Fruit fly (Drosophila melanogaster) Kc167 (cell line): ENCODE measurements around the gene CG5577.

Experiments
- Myc ChIP-seq: fragments of >200 bp; optimal IDR thresholded peaks from 2 replicates; lab custom pipeline; 2017; ENCODE audit warnings: missing external identifiers
- Sin3A ChIP-seq: fragments of >200 bp; optimal IDR thresholded peaks from 2 replicates; lab custom pipeline; 2018; ENCODE audit warnings: missing external identifiers
- h ChIP-seq: fragments of >200 bp; optimal IDR thresholded peaks from 3 replicates; lab custom pipeline; 2018; ENCODE audit warnings: missing external identifiers
- insv ChIP-seq: fragments of >200 bp; optimal IDR thresholded peaks from 3 replicates; lab custom pipeline; 2018; ENCODE audit warnings: missing external identifiers
- psq ChIP-seq: fragments of >200 bp; optimal IDR thresholded peaks from 2 replicates; lab custom pipeline; 2017; ENCODE audit warnings: missing external identifiers
- ttk ChIP-seq: sonication (Bioruptor generic); optimal IDR thresholded peaks from 2 replicates; lab custom pipeline; 2017; ENCODE audit warnings: missing external identifiers

Gene CG5577

DNA sequence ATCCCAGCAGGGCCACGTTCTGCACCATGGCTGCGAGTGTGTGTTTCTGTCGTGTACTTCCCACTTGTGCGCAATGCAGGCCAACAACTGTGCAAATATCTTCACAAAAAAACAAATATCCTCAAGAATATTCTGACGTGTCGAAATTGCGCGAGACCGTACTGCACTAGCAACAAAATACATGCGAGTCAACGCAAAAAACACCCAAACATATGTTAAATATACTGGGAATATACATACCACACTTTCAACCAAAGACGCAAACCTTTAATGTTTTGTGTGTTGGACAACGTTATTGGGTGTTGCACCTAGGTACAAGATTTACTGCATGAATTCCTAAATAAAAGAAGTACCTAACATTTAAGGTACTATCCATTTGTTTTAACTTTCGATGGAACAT is 39.1 kb downstream of the CG5577 start, which contains the start of gene NUCB1:
TSS of gene NUCB1 (minus strand) at position 173 of the 400 bp plus-strand sequence.
- TF ChIP-seq Myc (lab: Kevin White, UChicago) (no peak), psq (lab: Kevin White, UChicago) (no peak), ttk (lab: Kevin White, UChicago) (no peak), insv (lab: Kevin White, UChicago) (no peak), h (lab: Kevin White, UChicago) (no peak)

DNA sequence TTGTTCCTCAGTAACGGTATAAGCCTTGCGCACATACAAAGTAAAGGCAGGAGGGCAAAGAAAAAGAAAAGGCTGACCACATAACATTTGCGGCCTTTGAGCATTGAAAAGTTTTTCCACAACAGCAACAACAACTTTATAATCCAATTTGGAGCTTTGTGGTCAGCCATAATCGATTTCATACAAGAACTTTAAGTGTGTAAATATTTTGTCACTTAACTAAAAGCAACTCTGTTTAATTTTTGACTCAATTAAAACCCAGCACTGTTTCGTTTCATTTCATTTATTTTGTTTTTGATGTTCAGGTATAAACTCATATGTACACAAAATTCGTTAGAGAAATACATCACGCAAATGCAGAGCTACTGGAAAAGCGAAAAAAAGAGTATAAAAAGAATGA is 43.7 kb downstream of the CG5577 start, which contains the start of gene CG42816:
TSS of gene CG42816 (minus strand) at position 101 of the 400 bp plus-strand sequence.
- TF ChIP-seq Myc (lab: Kevin White, UChicago), result no peak
- TF ChIP-seq Sin3A, result no peak
- no peak for TF ChIP-seq psq (lab: Kevin White, UChicago)
- no peak for TF ChIP-seq ttk (lab: Kevin White, UChicago)
- TF ChIP-seq insv (lab: Kevin White, UChicago), result no peak
- TF ChIP-seq h (lab: Kevin White, UChicago), result no peak

DNA sequence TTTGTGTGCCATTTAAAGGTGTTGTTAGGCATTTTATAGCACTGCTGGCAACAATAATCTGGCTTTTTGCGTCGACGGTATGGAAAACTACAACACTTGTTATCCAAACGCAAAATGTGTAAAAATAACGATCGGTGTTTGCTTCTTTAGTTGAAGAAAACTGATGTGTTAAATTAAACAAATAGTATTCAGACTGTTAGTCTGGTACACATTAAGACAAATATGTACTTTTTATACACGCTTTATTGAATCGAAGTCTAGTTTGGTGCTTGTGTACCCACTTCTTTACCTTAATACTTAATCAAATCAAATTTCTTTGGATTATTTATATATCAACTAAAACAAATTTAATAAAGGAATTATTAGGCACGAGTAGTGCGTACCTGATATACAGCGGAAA is 49.7 kb downstream of the CG5577 start:
- TF ChIP-seq psq (lab: Kevin White, UChicago) (no peak), insv (lab: Kevin White, UChicago) (no peak), Myc (lab: Kevin White, UChicago) (no peak), Sin3A (no peak), h (lab: Kevin White, UChicago) (no peak), ttk (lab: Kevin White, UChicago) (no peak)

DNA sequence AAGACGTTTGTCGTGTGGAACGTTAAGA is 49.9 kb downstream of the CG5577 start, which contains the start of gene CG42815:
TSS of gene CG42815 (minus strand) at position 20 of the 28 bp plus-strand sequence.
- no peak for TF ChIP-seq insv (lab: Kevin White, UChicago)
- TF ChIP-seq h (lab: Kevin White, UChicago), result no peak
- no peak for TF ChIP-seq Myc (lab: Kevin White, UChicago)
- TF ChIP-seq psq (lab: Kevin White, UChicago), result no peak
- no peak for TF ChIP-seq Sin3A
- TF ChIP-seq ttk (lab: Kevin White, UChicago), result no peak

DNA sequence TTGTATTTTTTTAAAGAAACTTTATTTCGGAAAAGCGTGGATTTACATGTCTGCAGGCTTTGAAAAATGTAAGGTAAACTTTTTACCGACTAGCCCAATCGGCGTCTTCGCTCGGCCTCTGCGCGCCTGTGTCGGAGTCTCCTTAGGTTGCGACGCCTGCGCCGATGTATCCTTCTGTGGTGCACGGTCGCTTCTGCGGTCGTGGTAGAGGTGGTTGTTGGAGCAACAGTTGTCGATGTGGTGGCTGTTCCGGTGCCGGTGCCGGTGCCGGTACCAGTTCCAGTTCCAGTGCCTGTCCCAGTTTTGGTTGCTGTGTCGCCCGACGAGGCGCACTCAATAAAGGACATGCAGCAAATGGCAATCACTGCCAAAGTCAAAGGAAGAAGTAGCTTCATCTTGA is 50.2 kb downstream of the CG5577 start:
- TF ChIP-seq psq (lab: Kevin White, UChicago) (no peak), insv (lab: Kevin White, UChicago) (no peak), h (lab: Kevin White, UChicago) (no peak), Myc (lab: Kevin White, UChicago) (no peak), ttk (lab: Kevin White, UChicago) (no peak), Sin3A (no peak)
